Worm (Caenorhabditis elegans) whole organism, L3 larva: ENCODE results near the gene Y82E9BR.6.
"Not testable (repeated sequence)": the region's sequence is repeated elsewhere in the genome, so short reads cannot be mapped to it uniquely, and the experiment has no call there.

ENCODE experiments used
- R02D3.7 ChIP-seq: fragments of 150-350 bp; optimal IDR thresholded peaks from 2 replicates; lab custom pipeline; 2014; ENCODE audit warnings: missing biosample characterization, missing genetic modification characterization
- ZK546.5 ChIP-seq: sonication (generic microtip); optimal IDR thresholded peaks from 2 replicates; lab custom pipeline; 2017; ENCODE audit warnings: missing biosample characterization, missing genetic modification characterization
- aly-2 ChIP-seq: fragments of 150-350 bp; optimal IDR thresholded peaks from 2 replicates; lab custom pipeline; 2014; ENCODE audit warnings: missing biosample characterization, missing genetic modification characterization
- ama-1 ChIP-seq: fragments of 150-350 bp; optimal IDR thresholded peaks from 2 replicates; lab custom pipeline; 2018
- ceh-16 ChIP-seq: sonication (generic microtip); optimal IDR thresholded peaks from 2 replicates; lab custom pipeline; 2017; ENCODE audit warnings: missing biosample characterization, missing genetic modification characterization
- daf-12 ChIP-seq: fragments of 150-350 bp; optimal IDR thresholded peaks from 2 replicates; lab custom pipeline; 2014; ENCODE audit warnings: missing biosample characterization, missing genetic modification reagents, missing genetic modification characterization
- egl-27 ChIP-seq: sonication (generic microtip); optimal IDR thresholded peaks from 4 replicates; lab custom pipeline; 2017; ENCODE audit warnings: missing biosample characterization, missing genetic modification reagents, missing genetic modification characterization
- egl-5 ChIP-seq: fragments of 150-350 bp; optimal IDR thresholded peaks from 2 replicates; lab custom pipeline; 2017; ENCODE audit warnings: missing biosample characterization, missing genetic modification reagents, missing genetic modification characterization, inconsistent platforms
- elt-1 ChIP-seq: fragments of 150-350 bp; optimal IDR thresholded peaks from 2 replicates; lab custom pipeline; 2014; ENCODE audit warnings: missing biosample characterization, missing genetic modification characterization
- elt-2 ChIP-seq: sonication (generic microtip); optimal IDR thresholded peaks from 2 replicates; lab custom pipeline; 2016; ENCODE audit warnings: missing genetic modification reagents, mild to moderate bottlenecking, missing genetic modification characterization, missing compliant biosample characterization
- eor-1 ChIP-seq, 2 experiments: fragments of 150-350 bp; optimal IDR thresholded peaks; 2 replicates each; lab custom pipeline; 2014 to 2018; ENCODE audit warnings: missing biosample characterization in 2 of 2, missing genetic modification characterization in 2 of 2
- fkh-10 ChIP-seq: sonication (generic microtip); optimal IDR thresholded peaks from 2 replicates; lab custom pipeline; 2017; ENCODE audit warnings: missing biosample characterization, missing genetic modification reagents, missing genetic modification characterization
- fos-1 ChIP-seq: fragments of 150-350 bp; optimal IDR thresholded peaks from 2 replicates; lab custom pipeline; 2014; ENCODE audit warnings: missing biosample characterization, missing genetic modification characterization
- jun-1 ChIP-seq: fragments of 150-350 bp; optimal IDR thresholded peaks from 2 replicates; lab custom pipeline; 2014; ENCODE audit warnings: missing biosample characterization, missing genetic modification reagents, missing genetic modification characterization
- lin-15B ChIP-seq: fragments of 150-350 bp; optimal IDR thresholded peaks from 2 replicates; lab custom pipeline; 2014; ENCODE audit warnings: missing biosample characterization, missing genetic modification characterization
- lin-39 ChIP-seq: fragments of 150-350 bp; optimal IDR thresholded peaks from 2 replicates; lab custom pipeline; 2018; ENCODE audit warnings: missing biosample characterization, missing genetic modification reagents, missing genetic modification characterization
- lsy-12 ChIP-seq: sonication (generic microtip); optimal IDR thresholded peaks from 2 replicates; lab custom pipeline; 2016; ENCODE audit warnings: mild to moderate bottlenecking, missing genetic modification characterization, missing compliant biosample characterization
- mml-1 ChIP-seq: fragments of 150-350 bp; sonication (generic microtip); optimal IDR thresholded peaks from 3 replicates; lab custom pipeline; 2014; ENCODE audit warnings: missing biosample characterization, missing genetic modification characterization
- nhr-11 ChIP-seq: fragments of 150-350 bp; optimal IDR thresholded peaks from 2 replicates; lab custom pipeline; 2014; ENCODE audit warnings: missing biosample characterization, missing genetic modification characterization
- nhr-12 ChIP-seq: fragments of 150-350 bp; optimal IDR thresholded peaks from 2 replicates; lab custom pipeline; 2014; ENCODE audit warnings: missing biosample characterization, missing genetic modification characterization
- nhr-23 ChIP-seq: fragments of 150-350 bp; optimal IDR thresholded peaks from 2 replicates; lab custom pipeline; 2014; ENCODE audit warnings: missing biosample characterization, missing genetic modification reagents, missing genetic modification characterization
- nhr-237 ChIP-seq: fragments of 150-350 bp; optimal IDR thresholded peaks from 2 replicates; lab custom pipeline; 2014; ENCODE audit warnings: missing biosample characterization, missing genetic modification characterization
- nhr-28 ChIP-seq: fragments of 150-350 bp; optimal IDR thresholded peaks from 2 replicates; lab custom pipeline; 2014; ENCODE audit warnings: missing biosample characterization, missing genetic modification characterization
- nhr-43 ChIP-seq: sonication (generic microtip); optimal IDR thresholded peaks from 2 replicates; lab custom pipeline; 2016; ENCODE audit warnings: mild to moderate bottlenecking, missing genetic modification characterization, missing compliant biosample characterization; ENCODE audit not compliant: poor library complexity, severe bottlenecking
- nhr-67 ChIP-seq: fragments of 150-350 bp; optimal IDR thresholded peaks from 2 replicates; lab custom pipeline; 2014; ENCODE audit warnings: missing biosample characterization, missing genetic modification characterization
- pha-4 ChIP-seq: fragments of 150-350 bp; optimal IDR thresholded peaks from 2 replicates; lab custom pipeline; 2014; ENCODE audit warnings: missing biosample characterization, missing genetic modification reagents, missing genetic modification characterization
- sea-2 ChIP-seq: fragments of 150-350 bp; sonication (generic microtip); optimal IDR thresholded peaks from 4 replicates; lab custom pipeline; 2014; ENCODE audit warnings: missing biosample characterization, missing genetic modification reagents, missing genetic modification characterization
- skn-1 ChIP-seq: fragments of 150-350 bp; optimal IDR thresholded peaks from 2 replicates; lab custom pipeline; 2014; ENCODE audit warnings: missing biosample characterization, missing genetic modification characterization
- snpc-4 ChIP-seq: fragments of 150-350 bp; optimal IDR thresholded peaks from 2 replicates; lab custom pipeline; 2014; ENCODE audit warnings: missing biosample characterization, missing genetic modification characterization
- tbx-2 ChIP-seq: sonication (generic microtip); optimal IDR thresholded peaks from 2 replicates; lab custom pipeline; 2016; ENCODE audit warnings: mild to moderate bottlenecking, missing genetic modification characterization, missing compliant biosample characterization
- unc-62 ChIP-seq: fragments of 150-350 bp; sonication (generic microtip); optimal IDR thresholded peaks from 4 replicates; lab custom pipeline; 2014; ENCODE audit warnings: missing biosample characterization, missing genetic modification reagents, missing genetic modification characterization
- zag-1 ChIP-seq: fragments of 150-350 bp; optimal IDR thresholded peaks from 2 replicates; lab custom pipeline; 2014; ENCODE audit warnings: missing biosample characterization, missing genetic modification characterization
- ztf-11 ChIP-seq: fragments of 150-350 bp; optimal IDR thresholded peaks from 2 replicates; lab custom pipeline; 2014; ENCODE audit warnings: missing biosample characterization, missing genetic modification characterization
- ztf-4 ChIP-seq: fragments of 150-350 bp; optimal IDR thresholded peaks from 2 replicates; lab custom pipeline; 2014; ENCODE audit warnings: missing biosample characterization, missing genetic modification characterization

Gene Y82E9BR.6

DNA sequence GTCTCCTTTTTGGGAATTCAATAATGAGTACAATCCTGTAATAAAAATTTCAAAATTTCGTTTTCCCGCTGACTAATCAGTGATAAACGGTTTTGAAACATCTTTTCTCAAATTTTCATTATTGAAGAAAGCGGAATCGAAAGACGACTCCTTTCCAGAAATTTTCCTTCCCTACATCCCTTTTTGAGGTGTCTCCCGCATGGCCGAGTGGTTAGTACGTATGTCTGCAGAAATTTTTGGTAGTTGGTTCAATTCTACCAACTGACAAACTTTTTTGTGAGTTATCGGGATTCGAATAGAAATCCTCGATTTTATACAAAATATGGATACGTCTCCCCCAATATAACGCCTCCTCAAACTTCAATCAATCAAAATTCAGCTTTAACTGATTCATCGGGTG, 26.5 kb upstream of the Y82E9BR.6 start:
- TF ChIP-seq R02D3.7 (tag; lab: Kevin White, UChicago) (no peak), ztf-11 (tag; lab: Kevin White, UChicago) (no peak), ZK546.5 (tag; lab: Kevin White, UChicago) (no peak), jun-1 (tag; lab: Kevin White, UChicago) (no peak), daf-12 (tag; lab: Kevin White, UChicago) (no peak), fos-1 (tag; lab: Kevin White, UChicago) (no peak), lsy-12 (tag; lab: Kevin White, UChicago) (no peak), zag-1 (no peak), nhr-43 (tag; lab: Kevin White, UChicago) (no peak), ztf-4 (tag; lab: Kevin White, UChicago) (no peak)

- TF ChIP-seq tbx-2 (tag; lab: Kevin White, UChicago) (no peak), nhr-28 (tag; lab: Kevin White, UChicago) (no peak), sea-2 (GFP tag; lab: Kevin White, UChicago) (no peak), snpc-4 (tag; lab: Kevin White, UChicago) (no peak), lsy-12 (tag; lab: Kevin White, UChicago) (no peak), eor-1 (tag; optimal IDR thresholded peaks at IDR 0.05; lab: Kevin White, UChicago) (no peak), egl-5 (tag; lab: Kevin White, UChicago) (no peak), skn-1 (tag; lab: Kevin White, UChicago) (no peak), nhr-43 (tag; lab: Kevin White, UChicago) (no peak), ztf-11 (tag; lab: Kevin White, UChicago) (no peak), nhr-12 (tag; lab: Kevin White, UChicago) (no peak), egl-27 (tag; lab: Kevin White, UChicago) (no peak), daf-12 (tag; lab: Kevin White, UChicago) (no peak), nhr-11 (tag; lab: Kevin White, UChicago) (no peak), aly-2 (tag; lab: Kevin White, UChicago) (no peak), nhr-23 (no peak), lin-15B (no peak), fkh-10 (GFP tag; lab: Kevin White, UChicago) (no peak)
These were observed 25.7 kb upstream of the Y82E9BR.6 start, which contains the start of gene Y82E9BL.1 for ce11 chrIII:1355320-1355719. Y82E9BL.1 (minus strand) TSS chrIII:1355420.

DNA sequence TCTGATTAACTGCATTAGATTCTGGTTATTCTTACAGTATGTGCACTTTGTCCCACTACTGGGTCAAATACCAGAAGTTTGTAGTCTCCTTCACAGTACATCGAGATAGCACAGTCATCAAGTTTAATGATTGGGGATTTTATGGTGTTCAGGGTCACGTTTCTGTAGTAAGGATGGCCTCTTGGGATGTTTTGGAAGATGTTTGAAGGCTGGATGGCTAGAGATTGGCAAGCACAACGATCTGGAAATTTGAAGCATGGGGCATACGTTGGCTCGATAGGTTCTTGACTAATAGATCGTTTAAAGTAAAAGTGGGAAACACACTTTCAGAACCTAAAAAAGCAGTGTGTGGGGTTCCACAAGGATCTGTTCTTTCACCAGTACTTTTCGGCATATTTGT, 23.1 kb upstream of the Y82E9BR.6 start, which contains the start of gene Y82E9BR.8:
Gene Y82E9BR.8, minus strand, starts transcription at position 101 of the 400 bp plus-strand sequence.
- TF ChIP-seq ama-1 (lab: Kevin White, UChicago); eor-1 (tag; optimal IDR thresholded peaks at IDR 0.05; lab: Kevin White, UChicago); nhr-23: not testable (repeated sequence)

ce11 chrIII:1359669-1360068, 21.4 kb upstream of the Y82E9BR.6 start, which contains the start of gene Y82E9BR.9:
Y82E9BR.9 (minus strand) TSS chrIII:1359769.
- no peak for TF ChIP-seq jun-1 (tag; lab: Kevin White, UChicago)
- no peak for TF ChIP-seq ama-1 (lab: Kevin White, UChicago)
- TF ChIP-seq sea-2 (GFP tag; lab: Kevin White, UChicago): no peak
- no peak for TF ChIP-seq lin-39 (tag; lab: Kevin White, UChicago)
- no peak for TF ChIP-seq egl-5 (tag; lab: Kevin White, UChicago)
- TF ChIP-seq elt-2 (tag; lab: Kevin White, UChicago): no peak
- no peak for TF ChIP-seq ceh-16 (tag; lab: Kevin White, UChicago)
- no peak for TF ChIP-seq nhr-11 (tag; lab: Kevin White, UChicago)
- no peak for TF ChIP-seq R02D3.7 (tag; lab: Kevin White, UChicago)
- TF ChIP-seq nhr-12 (tag; lab: Kevin White, UChicago): no peak
- TF ChIP-seq fos-1 (tag; lab: Kevin White, UChicago): no peak
- TF ChIP-seq pha-4: no peak
- TF ChIP-seq mml-1 (tag; lab: Kevin White, UChicago): no peak
- TF ChIP-seq eor-1 (tag; optimal IDR thresholded peaks at IDR 0.05; lab: Kevin White, UChicago): no peak
- no peak for TF ChIP-seq lin-15B
- TF ChIP-seq elt-1 (tag; lab: Kevin White, UChicago): no peak
- no peak for TF ChIP-seq ZK546.5 (tag; lab: Kevin White, UChicago)
- TF ChIP-seq daf-12 (tag; lab: Kevin White, UChicago): no peak
- TF ChIP-seq nhr-237: no peak
- no peak for TF ChIP-seq nhr-67 (tag; lab: Kevin White, UChicago)

ce11 chrIII:1372563-1372962, 8.5 kb upstream of the Y82E9BR.6 start:
- no peak for TF ChIP-seq lsy-12 (tag; lab: Kevin White, UChicago)
- no peak for TF ChIP-seq fkh-10 (GFP tag; lab: Kevin White, UChicago)
- no peak for TF ChIP-seq unc-62
- TF ChIP-seq, all 47 proteins: peak for 0
